Worm (Caenorhabditis elegans) whole organism, L3 larva: Measurements from ENCODE around the gene C03B1.3.

Source experiments
- daf-12 ChIP-seq: fragments of 150-350 bp; optimal IDR thresholded peaks from 2 replicates; lab custom pipeline; 2014; ENCODE audit warnings: missing biosample characterization, missing genetic modification reagents, missing genetic modification characterization
- nhr-11 ChIP-seq: fragments of 150-350 bp; optimal IDR thresholded peaks from 2 replicates; lab custom pipeline; 2014; ENCODE audit warnings: missing biosample characterization, missing genetic modification characterization
- pqm-1 ChIP-seq: fragments of 150-350 bp; optimal IDR thresholded peaks from 2 replicates; lab custom pipeline; 2017; ENCODE audit warnings: missing biosample characterization, missing genetic modification characterization, inconsistent platforms
- snpc-4 ChIP-seq: fragments of 150-350 bp; optimal IDR thresholded peaks from 2 replicates; lab custom pipeline; 2014; ENCODE audit warnings: missing biosample characterization, missing genetic modification characterization

DNA sequence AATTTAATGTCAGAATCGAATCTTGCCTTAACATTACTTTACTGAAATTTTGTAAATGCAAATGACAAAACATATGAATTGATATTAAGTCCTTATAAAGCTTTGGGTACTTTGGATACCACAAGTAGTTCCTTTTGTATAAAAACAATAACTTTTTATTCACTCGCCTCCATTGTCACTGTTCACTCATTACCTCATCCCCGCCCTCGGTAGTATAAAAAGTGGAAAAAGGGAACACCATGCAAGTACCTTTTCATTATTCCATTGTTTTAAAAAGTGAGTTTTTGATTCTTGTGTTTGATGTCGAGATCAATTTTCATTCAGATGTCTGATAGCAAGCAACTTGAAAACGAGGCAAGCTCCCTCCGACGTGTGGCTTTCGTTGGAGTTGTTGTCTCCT is 31.8 kb upstream of the C03B1.3 start, which contains the start of gene col-171:
- TF ChIP-seq nhr-11 (no peak), pqm-1 (tag; lab: Kevin White, UChicago) (no peak), snpc-4 (tag; lab: Kevin White, UChicago) (no peak), daf-12 (tag; lab: Kevin White, UChicago) (no peak)
